Fruit fly (Drosophila melanogaster) whole organism, embryonic: ENCODE data around the gene UGP.
A peak's percentile ranks its signal among the peaks of the same experiment; 100 is the strongest.

Source experiments
- Aef1 ChIP-seq: fragments of 200-800 bp; sonication (Bioruptor generic); IDR thresholded peaks from 3 replicates; pipeline ENCODE4 v1.3.6; 2022; ENCODE audit warnings: missing biosample characterization, missing genetic modification characterization
- Asciz ChIP-seq: fragments of 200-800 bp; sonication (Bioruptor generic); optimal IDR thresholded peaks from 2 replicates; lab custom pipeline; 2017; ENCODE audit warnings: missing biosample characterization, mild to moderate bottlenecking, missing genetic modification characterization, missing genetic modification reagents
- Atf3 ChIP-seq: fragments of 200-800 bp; sonication (Bioruptor generic); optimal IDR thresholded peaks from 3 replicates; lab custom pipeline; 2016; ENCODE audit warnings: missing biosample characterization, missing genetic modification characterization
- B-H2 ChIP-seq: fragments of 200-800 bp; sonication (Bioruptor generic); optimal IDR thresholded peaks from 2 replicates; lab custom pipeline; 2018; ENCODE audit warnings: missing biosample characterization, mild to moderate bottlenecking, missing genetic modification characterization
- CG10543 ChIP-seq: fragments of 200-800 bp; sonication (Bioruptor generic); optimal IDR thresholded peaks from 3 replicates; lab custom pipeline; 2017; ENCODE audit warnings: missing biosample characterization, mild to moderate bottlenecking, missing genetic modification characterization, moderate library complexity
- CG13894 ChIP-seq: fragments of 200-800 bp; sonication (Bioruptor generic); optimal IDR thresholded peaks from 3 replicates; lab custom pipeline; 2018; ENCODE audit warnings: missing biosample characterization, mild to moderate bottlenecking, missing genetic modification characterization, moderate library complexity
- CG15269 ChIP-seq: fragments of 200-800 bp; sonication (Bioruptor generic); optimal IDR thresholded peaks from 2 replicates; lab custom pipeline; 2018; ENCODE audit warnings: missing biosample characterization, mild to moderate bottlenecking, missing genetic modification characterization, moderate library complexity
- CG18476 ChIP-seq: fragments of 200-800 bp; sonication (Bioruptor generic); optimal IDR thresholded peaks from 2 replicates; lab custom pipeline; 2016; ENCODE audit warnings: missing biosample characterization, mild to moderate bottlenecking, missing genetic modification characterization
- CG2120 ChIP-seq: fragments of 200-800 bp; sonication (Bioruptor generic); optimal IDR thresholded peaks from 3 replicates; lab custom pipeline; 2016; ENCODE audit warnings: missing biosample characterization, missing genetic modification characterization
- CG32532 ChIP-seq: fragments of 200-800 bp; sonication (Bioruptor generic); IDR thresholded peaks from 2 replicates; pipeline ENCODE4 v1.3.6; 2022; ENCODE audit warnings: missing biosample characterization, missing genetic modification characterization
- CG7987 ChIP-seq: fragments of 200-800 bp; sonication (Bioruptor generic); optimal IDR thresholded peaks from 2 replicates; lab custom pipeline; 2018; ENCODE audit warnings: missing biosample characterization, mild to moderate bottlenecking, missing genetic modification characterization, moderate library complexity
- CG8290 ChIP-seq, 3 experiments: fragments of 200-800 bp; sonication (Bioruptor generic); optimal IDR thresholded peaks; 2 replicates each; lab custom pipeline; 2016 to 2019; ENCODE audit warnings: missing biosample characterization in 3 of 3, missing genetic modification characterization in 3 of 3, mild to moderate bottlenecking in 2 of 3, moderate library complexity in 1 of 3
- CG8478 ChIP-seq: fragments of >200 bp; optimal IDR thresholded peaks from 2 replicates; lab custom pipeline; 2018
- D ChIP-seq, 2 experiments: fragments of 200-800 bp in 1 of 2; fragments of >200 bp in 1 of 2; sonication (Bioruptor generic) in 1 of 2; optimal IDR thresholded peaks; 2 replicates in 1 of 2; 3 replicates in 1 of 2; lab custom pipeline; 2017; ENCODE audit warnings: mild to moderate bottlenecking in 1 of 2, missing biosample characterization in 1 of 2, missing genetic modification characterization in 1 of 2, missing genetic modification reagents in 1 of 2
- Dp ChIP-seq: fragments of 200-800 bp; sonication (Bioruptor generic); optimal IDR thresholded peaks from 2 replicates; lab custom pipeline; 2018; ENCODE audit warnings: missing biosample characterization, mild to moderate bottlenecking, missing genetic modification characterization, moderate library complexity
- Fer3 ChIP-seq: fragments of 200-800 bp; sonication (Bioruptor generic); optimal IDR thresholded peaks from 2 replicates; lab custom pipeline; 2018; ENCODE audit warnings: missing biosample characterization, mild to moderate bottlenecking, missing genetic modification characterization, moderate library complexity
- HLHmδ ChIP-seq: fragments of 200-800 bp; sonication (Bioruptor generic); optimal IDR thresholded peaks from 2 replicates; lab custom pipeline; 2018; ENCODE audit warnings: missing biosample characterization, mild to moderate bottlenecking, missing genetic modification characterization, moderate library complexity
- Hr51 ChIP-seq, 2 experiments: fragments of 200-800 bp; sonication (Bioruptor generic); optimal IDR thresholded peaks; 2 replicates in 1 of 2; 3 replicates in 1 of 2; lab custom pipeline; 2016 to 2018; ENCODE audit warnings: missing biosample characterization in 2 of 2, missing genetic modification characterization in 2 of 2, mild to moderate bottlenecking in 1 of 2, moderate library complexity in 1 of 2
- Jarid2 ChIP-seq: fragments of 200-800 bp; sonication (Bioruptor generic); optimal IDR thresholded peaks from 3 replicates; lab custom pipeline; 2017; ENCODE audit warnings: mild to moderate bottlenecking, missing biosample characterization, missing genetic modification reagents, missing genetic modification characterization
- MESR4 ChIP-seq: fragments of 200-800 bp; sonication (Bioruptor generic); optimal IDR thresholded peaks from 2 replicates; lab custom pipeline; 2018; ENCODE audit warnings: missing biosample characterization, mild to moderate bottlenecking, missing genetic modification characterization, moderate library complexity
- Med ChIP-seq: fragments of 200-800 bp; sonication (Bioruptor generic); peaks from one replicate; lab custom pipeline; 2016; ENCODE audit warnings: missing biosample characterization, missing genetic modification characterization, mild to moderate bottlenecking, inconsistent platforms, moderate library complexity
- Meics ChIP-seq: fragments of 200-800 bp; sonication (Bioruptor generic); optimal IDR thresholded peaks from 2 replicates; lab custom pipeline; 2017; ENCODE audit warnings: missing biosample characterization, mild to moderate bottlenecking, missing genetic modification characterization
- NfI ChIP-seq: fragments of 200-800 bp; sonication (Bioruptor generic); optimal IDR thresholded peaks from 3 replicates; lab custom pipeline; 2018; ENCODE audit warnings: missing biosample characterization, mild to moderate bottlenecking, missing genetic modification characterization, moderate library complexity
- PHDP ChIP-seq: fragments of 200-800 bp; sonication (Bioruptor generic); optimal IDR thresholded peaks from 3 replicates; lab custom pipeline; 2018; ENCODE audit warnings: missing biosample characterization, mild to moderate bottlenecking, missing genetic modification characterization, moderate library complexity
- Pdp1 ChIP-seq, 2 experiments: fragments of 200-800 bp; sonication (Bioruptor generic); optimal IDR thresholded peaks; 3 replicates each; lab custom pipeline; 2016; ENCODE audit warnings: missing biosample characterization in 2 of 2, missing genetic modification characterization in 2 of 2, mild to moderate bottlenecking in 1 of 2, moderate library complexity in 1 of 2
- Ptx1 ChIP-seq: fragments of 200-800 bp; sonication (Bioruptor generic); IDR thresholded peaks from 2 replicates; pipeline ENCODE4 v1.3.6; 2022; ENCODE audit warnings: missing biosample characterization, missing genetic modification characterization
- Spps ChIP-seq: fragments of 200-800 bp; sonication (Bioruptor generic); optimal IDR thresholded peaks from 2 replicates; lab custom pipeline; 2018; ENCODE audit warnings: missing biosample characterization, mild to moderate bottlenecking, missing genetic modification characterization
- ase ChIP-seq: fragments of 200-800 bp; sonication (Bioruptor generic); IDR thresholded peaks from 3 replicates; pipeline ENCODE4 v1.3.6; 2022; ENCODE audit warnings: missing biosample characterization, missing genetic modification characterization
- chm ChIP-seq: fragments of 200-800 bp; sonication (Bioruptor generic); IDR thresholded peaks from 2 replicates; pipeline ENCODE4 v1.3.6; 2022; ENCODE audit warnings: missing biosample characterization, missing genetic modification characterization
- ci ChIP-seq: fragments of 200-800 bp; sonication (Bioruptor generic); IDR thresholded peaks from 3 replicates; pipeline ENCODE4 v1.3.6; 2022; ENCODE audit warnings: missing biosample characterization, missing genetic modification characterization
- fd3F ChIP-seq: fragments of 200-800 bp; sonication (Bioruptor generic); optimal IDR thresholded peaks from 2 replicates; lab custom pipeline; 2018; ENCODE audit warnings: missing biosample characterization, mild to moderate bottlenecking, missing genetic modification characterization, moderate library complexity
- gce ChIP-seq: fragments of 200-800 bp; sonication (Bioruptor generic); IDR thresholded peaks from 3 replicates; pipeline ENCODE4 v1.3.6; 2022; ENCODE audit warnings: missing biosample characterization, missing genetic modification characterization
- ham ChIP-seq: fragments of 200-800 bp; sonication (Bioruptor generic); IDR thresholded peaks from 2 replicates; pipeline ENCODE4 v1.3.6; 2022; ENCODE audit warnings: missing biosample characterization, missing genetic modification characterization
- hkb ChIP-seq, 2 experiments: fragments of 200-800 bp in 1 of 2; fragments of >200 bp in 1 of 2; sonication (Bioruptor generic) in 1 of 2; IDR thresholded peaks in 1 of 2; optimal IDR thresholded peaks in 1 of 2; 2 replicates each; pipeline versions ENCODE4 v1.3.6 to Lab custom; 2017 to 2022; ENCODE audit warnings: missing biosample characterization in 1 of 2, missing genetic modification characterization in 1 of 2
- lab ChIP-seq: fragments of 200-800 bp; sonication (Bioruptor generic); optimal IDR thresholded peaks from 3 replicates; lab custom pipeline; 2017; ENCODE audit warnings: missing biosample characterization, missing genetic modification characterization, mild to moderate bottlenecking, moderate library complexity, missing genetic modification reagents
- pan ChIP-seq, 4 experiments: fragments of >200 bp in 3 of 4; fragments of 200-800 bp in 1 of 4; sonication (Bioruptor generic) in 1 of 4; optimal IDR thresholded peaks in 3 of 4; IDR thresholded peaks in 1 of 4; 2 replicates each; pipeline versions ENCODE4 v1.3.6 to Lab custom; 2017 to 2022; ENCODE audit warnings: missing biosample characterization in 2 of 4, missing genetic modification characterization in 2 of 4, mixed read lengths in 1 of 4
- row ChIP-seq: fragments of 200-800 bp; sonication (Bioruptor generic); IDR thresholded peaks from 3 replicates; pipeline ENCODE4 v1.3.6; 2022; ENCODE audit warnings: missing biosample characterization, missing genetic modification characterization
- sd ChIP-seq: fragments of 200-800 bp; sonication (Bioruptor generic); optimal IDR thresholded peaks from 3 replicates; lab custom pipeline; 2018; ENCODE audit warnings: missing biosample characterization, mild to moderate bottlenecking, missing genetic modification characterization, moderate library complexity
- sens ChIP-seq: fragments of 200-800 bp; sonication (Bioruptor generic); peaks from one replicate; lab custom pipeline; 2016; ENCODE audit warnings: missing biosample characterization, missing genetic modification characterization
- sug ChIP-seq: fragments of 200-800 bp; optimal IDR thresholded peaks from 2 replicates; lab custom pipeline; 2019; ENCODE audit warnings: missing biosample characterization, mild to moderate bottlenecking, missing genetic modification characterization, moderate library complexity
- tgo ChIP-seq: fragments of 200-800 bp; sonication (Bioruptor generic); IDR thresholded peaks from 3 replicates; pipeline ENCODE4 v1.3.6; 2022; ENCODE audit warnings: missing biosample characterization, missing genetic modification characterization
- tna ChIP-seq: fragments of 200-800 bp; sonication (Bioruptor generic); IDR thresholded peaks from 2 replicates; pipeline ENCODE4 v1.3.6; 2022; ENCODE audit warnings: missing biosample characterization, missing genetic modification characterization; ENCODE audit not compliant: partially characterized antibody
- toy ChIP-seq: fragments of 200-800 bp; sonication (Bioruptor generic); IDR thresholded peaks from 2 replicates; pipeline ENCODE4 v1.3.6; 2022; ENCODE audit warnings: missing biosample characterization, missing genetic modification characterization
- ttk ChIP-seq: fragments of 200-800 bp; sonication (Bioruptor generic); IDR thresholded peaks from 2 replicates; pipeline ENCODE4 v2.1.2; 2022; ENCODE audit warnings: missing biosample characterization, missing genetic modification characterization
- vvl ChIP-seq: fragments of 200-800 bp; sonication (Bioruptor generic); IDR thresholded peaks from 2 replicates; pipeline ENCODE4 v1.3.6; 2022; ENCODE audit warnings: missing biosample characterization, missing genetic modification characterization

Gene UGP

DNA sequence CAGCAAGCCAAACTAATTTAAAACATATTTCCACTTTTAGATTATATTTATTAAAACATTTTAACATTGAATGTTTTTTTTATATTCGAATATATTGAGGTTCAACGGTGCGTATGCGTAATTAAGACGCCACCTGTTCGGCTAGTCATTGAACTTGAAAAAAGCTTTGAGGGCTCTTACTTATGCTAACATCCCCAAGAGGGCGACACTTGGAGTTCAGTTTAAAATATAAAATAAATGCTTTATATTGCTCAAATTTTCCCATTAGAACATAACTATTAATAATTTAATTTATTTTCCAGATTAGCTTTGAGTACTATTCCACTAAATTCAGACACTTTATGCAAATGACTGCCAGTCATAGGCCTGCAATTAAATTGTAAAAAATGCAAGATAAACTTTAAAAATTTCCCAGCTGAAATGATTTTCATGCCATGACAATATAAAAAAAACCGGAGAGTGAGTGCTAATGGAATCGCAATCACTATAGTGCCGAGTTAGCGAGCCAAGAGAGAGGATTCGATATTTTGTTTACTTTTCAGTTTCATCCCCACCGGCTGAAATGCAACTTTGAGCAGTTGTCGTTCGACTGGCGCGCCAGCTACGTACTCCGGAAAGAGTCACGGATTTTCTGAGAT, 24.9 kb downstream of the UGP start, which contains the start of gene PGRP-LA (continued):
- peak; percentile 29 for TF ChIP-seq Asciz (GFP tag; lab: Kevin White, UChicago)
- peak; percentile 9 for TF ChIP-seq Dp (GFP tag; lab: Kevin White, UChicago)
- peak; percentile 77 for TF ChIP-seq sens
- TF ChIP-seq pan (optimal IDR thresholded peaks at IDR 0.05; lab: Kevin White, UChicago) = no peak
- TF ChIP-seq pan (GFP tag; optimal IDR thresholded peaks at IDR 0.05 in 1 of 2, IDR thresholded peaks at IDR 0.05 in 1 of 2) = peak in 1 of 2 experiments; percentile 52
- TF ChIP-seq CG10543 (GFP tag; lab: Kevin White, UChicago) = peak; percentile 18
- TF ChIP-seq Fer3 (tag; lab: Kevin White, UChicago) = peak; percentile 29
- TF ChIP-seq CG7987 (GFP tag; lab: Kevin White, UChicago) = no peak
- peak; percentile 37; the same call in 1 of the 3 replicates for TF ChIP-seq Aef1 (GFP tag; lab: Robert Waterston, UW)
- no peak for TF ChIP-seq Atf3 (GFP tag; lab: Kevin White, UChicago)
- no peak for TF ChIP-seq Jarid2 (GFP tag; lab: Kevin White, UChicago)
- TF ChIP-seq Meics (GFP tag; lab: Kevin White, UChicago) = peak; percentile 56
- peak; percentile 25 for TF ChIP-seq fd3F (GFP tag; lab: Kevin White, UChicago)
- peak; percentile 40; the same call in 1 of the 3 replicates for TF ChIP-seq tgo (GFP tag; lab: Robert Waterston, UW)
- peak; percentile 35; the same call in 1 of the 2 replicates for TF ChIP-seq vvl
- no peak for TF ChIP-seq gce
- TF ChIP-seq D (optimal IDR thresholded peaks at IDR 0.05; lab: Kevin White, UChicago) = no peak
- no peak for TF ChIP-seq D (GFP tag; optimal IDR thresholded peaks at IDR 0.05; lab: Kevin White, UChicago)
- peak; percentile 81 for TF ChIP-seq CG32532 (GFP tag; lab: Robert Waterston, UW)
- peak; percentile 28 for TF ChIP-seq CG2120 (GFP tag; lab: Kevin White, UChicago)
- no peak for TF ChIP-seq ham (GFP tag; lab: Robert Waterston, UW)
- TF ChIP-seq Med (GFP tag; lab: Kevin White, UChicago) = peak; percentile 81
- peak; percentile 51 for TF ChIP-seq CG15269
- peak; percentile 46 for TF ChIP-seq lab (GFP tag; lab: Kevin White, UChicago)
- peak; percentile 44; the same call in 1 of the 2 replicates for TF ChIP-seq Ptx1 (GFP tag; lab: Robert Waterston, UW)
- no peak for TF ChIP-seq Pdp1 (GFP tag; optimal IDR thresholded peaks at IDR 0.05; lab: Kevin White, UChicago)
- TF ChIP-seq ci (GFP tag; lab: Robert Waterston, UW) = peak; percentile 70; the same call in 2 of the 3 replicates
- TF ChIP-seq ase (GFP tag; lab: Robert Waterston, UW) = peak; percentile 24; the same call in 1 of the 3 replicates

dm6 chr3L:9304393-9304792, 54.3 kb downstream of the UGP start:
- TF ChIP-seq CG8290 (GFP tag; optimal IDR thresholded peaks at IDR 0.05; lab: Kevin White, UChicago) (no peak), CG8290 (tag; optimal IDR thresholded peaks at IDR 0.05; lab: Kevin White, UChicago) (peak in 1 of 2 experiments; percentile 6), MESR4 (no peak), sens (peak; percentile 68), CG18476 (GFP tag; lab: Kevin White, UChicago) (no peak), Hr51 (GFP tag; optimal IDR thresholded peaks at IDR 0.05; lab: Kevin White, UChicago) (peak in 1 of 2 experiments; percentile 36), HLHmδ (GFP tag; lab: Kevin White, UChicago) (no peak), NfI (GFP tag; lab: Kevin White, UChicago) (peak; percentile 17), row (GFP tag; lab: Robert Waterston, UW) (no peak), tna (GFP tag; lab: Robert Waterston, UW) (no peak), Pdp1 (GFP tag; optimal IDR thresholded peaks at IDR 0.05; lab: Kevin White, UChicago) (no peak), CG15269 (peak; percentile 35), sug (tag; lab: Kevin White, UChicago) (peak; percentile 6), fd3F (GFP tag; lab: Kevin White, UChicago) (peak; percentile 6), toy (GFP tag; lab: Robert Waterston, UW) (no peak), ttk (GFP tag; lab: Robert Waterston, UW) (no peak), CG8478 (no peak), Spps (no peak), PHDP (tag; lab: Kevin White, UChicago) (peak; percentile 62), chm (GFP tag; lab: Robert Waterston, UW) (no peak), sd (tag; lab: Kevin White, UChicago) (peak; percentile 9), ci (GFP tag; lab: Robert Waterston, UW) (peak; percentile 28; the same call in 1 of the 3 replicates), B-H2 (GFP tag; lab: Kevin White, UChicago) (peak; percentile 41), hkb (optimal IDR thresholded peaks at IDR 0.05; lab: Kevin White, UChicago) (no peak), hkb (GFP tag; IDR thresholded peaks at IDR 0.05; lab: Robert Waterston, UW) (no peak), CG13894 (tag; lab: Kevin White, UChicago) (no peak)
